Worm (Caenorhabditis elegans) whole organism, midembryonic: ENCODE results near the gene sri-77.
A peak's percentile ranks its signal among the peaks of the same experiment; 100 is the strongest.
"Not testable (repeated sequence)": the region's sequence is repeated elsewhere in the genome, so short reads cannot be mapped to it uniquely, and the experiment has no call there.

Experiments
- T22C8.4 ChIP-seq: fragments of 200-800 bp; sonication (Bioruptor generic); IDR thresholded peaks from 2 replicates; pipeline ENCODE4 v1.3.6; 2022; ENCODE audit warnings: missing genetic modification characterization, missing compliant biosample characterization
- cog-1 ChIP-seq: sonication (generic microtip); optimal IDR thresholded peaks from 2 replicates; lab custom pipeline; 2016; ENCODE audit warnings: missing genetic modification characterization, missing compliant biosample characterization
- flt-1 ChIP-seq: fragments of 200-800 bp; sonication (Bioruptor generic); IDR thresholded peaks from 2 replicates; pipeline ENCODE4 v1.3.6; 2022; ENCODE audit warnings: missing genetic modification characterization, missing compliant biosample characterization
- klf-2 ChIP-seq: fragments of 200-800 bp; sonication (Bioruptor generic); conservative IDR thresholded peaks from 2 replicates; pipeline ENCODE4 v1.3.6; 2022; ENCODE audit warnings: missing genetic modification reagents, missing genetic modification characterization, missing compliant biosample characterization
- med-1 ChIP-seq: sonication (generic microtip); optimal IDR thresholded peaks from 2 replicates; lab custom pipeline; 2017; ENCODE audit warnings: missing genetic modification characterization, mild to moderate bottlenecking, missing compliant biosample characterization, antibody characterized with exemption, missing genetic modification reagents; ENCODE audit not compliant: insufficient read depth
- ref-1 ChIP-seq: fragments of 200-800 bp; sonication (Bioruptor generic); conservative IDR thresholded peaks from 2 replicates; pipeline ENCODE4 v1.3.6; 2022; ENCODE audit warnings: missing genetic modification reagents, missing genetic modification characterization, missing compliant biosample characterization
- tab-1 ChIP-seq: fragments of 200-800 bp; sonication (Bioruptor generic); IDR thresholded peaks from 2 replicates; pipeline ENCODE4 v1.3.6; 2022; ENCODE audit warnings: missing genetic modification characterization, missing compliant biosample characterization
- ztf-23 ChIP-seq: fragments of 200-800 bp; sonication (Bioruptor generic); IDR thresholded peaks from 2 replicates; pipeline ENCODE4 v1.3.6; 2022; ENCODE audit warnings: missing genetic modification reagents, missing genetic modification characterization, missing compliant biosample characterization
- ztf-29 ChIP-seq: fragments of 200-800 bp; sonication (Bioruptor generic); IDR thresholded peaks from 2 replicates; pipeline ENCODE4 v1.3.6; 2022; ENCODE audit warnings: missing genetic modification reagents, missing genetic modification characterization, missing compliant biosample characterization

The sri-77 gene

DNA sequence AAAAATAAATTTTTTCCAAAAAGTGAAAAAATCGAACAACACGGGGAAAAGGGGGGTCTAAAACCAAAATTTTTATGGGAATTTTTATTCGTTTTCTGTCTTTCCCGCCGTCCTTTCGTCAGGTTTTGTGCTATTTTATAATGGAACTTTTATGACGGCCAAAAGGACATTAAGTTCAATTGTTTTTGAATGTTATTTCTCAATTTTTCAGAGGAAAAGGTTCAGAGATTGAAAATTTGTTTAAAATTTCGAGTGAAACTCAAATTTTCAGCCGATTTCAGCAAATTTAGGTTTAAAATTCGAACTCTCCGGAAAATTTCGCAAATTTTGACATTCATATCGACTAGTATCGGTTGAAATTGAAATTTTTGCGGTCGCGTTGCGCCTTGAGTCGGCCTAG lies 41.2 kb downstream of the sri-77 start, which contains the start of gene nep-18:
Gene nep-18, minus strand, starts transcription at position 101 of the 400 bp plus-strand sequence.
- TF ChIP-seq ztf-29 (no peak), klf-2 (no peak), cog-1 (tag; lab: Kevin White, UChicago) (no peak), ztf-23 (GFP tag; lab: Robert Waterston, UW) (no peak), ref-1 (no peak), T22C8.4 (GFP tag; lab: Robert Waterston, UW) (no peak), tab-1 (GFP tag; lab: Robert Waterston, UW) (no peak), flt-1 (no peak), med-1 (GFP tag; lab: Kevin White, UChicago) (no peak)

DNA sequence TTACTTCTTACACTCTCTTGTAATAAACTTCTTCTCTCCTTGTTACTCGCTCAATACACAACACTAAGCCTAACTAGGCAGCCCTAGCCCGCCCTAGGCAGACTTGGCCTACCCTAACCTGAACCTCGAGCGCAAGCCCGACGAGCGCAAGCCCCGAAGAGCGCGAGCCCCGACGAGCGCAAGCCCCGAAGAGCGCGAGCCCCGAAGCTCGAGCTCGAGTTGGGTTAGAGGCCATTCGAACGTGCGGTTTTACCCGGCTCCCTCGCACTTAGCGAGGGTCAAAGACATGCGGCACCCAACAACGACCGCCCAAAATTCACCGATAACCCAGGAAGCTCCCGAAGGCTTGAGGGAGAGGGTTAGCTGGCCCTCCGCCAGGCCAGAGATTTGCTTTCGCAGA lies 48.8 kb downstream of the sri-77 start:
- TF ChIP-seq flt-1 (peak; percentile 39; the same call in 1 of the 2 replicates), ztf-29 (peak; percentile 33; the same call in 1 of the 2 replicates)

ce11 chrII:2553662-2554061 lies 51.6 kb downstream of the sri-77 start, which contains the start of gene K02F6.1:
K02F6.1 (plus strand) TSS chrII:2553962.
- not testable (repeated sequence) for TF ChIP-seq ztf-23 (GFP tag; lab: Robert Waterston, UW); flt-1; cog-1 (tag; lab: Kevin White, UChicago)
